Comparison of ENCODE assay signal across 1 fruit fly cellular context in the genomic region with DNA sequence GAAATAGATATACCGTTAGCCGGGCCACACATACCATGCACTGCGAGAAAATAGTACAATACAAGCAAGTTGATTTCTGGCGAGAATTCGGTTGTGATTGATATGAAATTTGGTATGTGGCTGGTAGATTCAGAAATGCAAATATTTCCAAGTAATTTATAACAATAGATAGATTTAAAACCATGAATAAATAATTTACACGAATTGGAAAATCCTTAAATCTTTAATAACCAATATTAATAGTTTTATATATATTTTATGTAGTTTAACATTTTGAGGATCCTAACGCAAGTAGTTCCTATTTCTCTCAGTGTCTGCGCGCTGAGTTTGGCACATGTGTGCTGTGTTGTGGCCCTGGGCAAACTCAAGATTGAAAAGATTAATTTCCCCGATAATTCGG.
A peak's percentile ranks its signal among the peaks of the same experiment; 100 is the strongest.
TF ChIP-seq lines count a peak whose summit lies in the region.

No protein-coding gene starts in this region.

TF ChIP-seq in whole organism, embryonic, 481 proteins besides CTCF, POLR2A, EP300 and RAD21 (continued from another document and continues in another):
- TF ChIP-seq jigr1 (GFP tag; IDR thresholded peaks at IDR 0.05; lab: Robert Waterston, UW) = no peak
- TF ChIP-seq CG6813 (GFP tag; optimal IDR thresholded peaks at IDR 0.05; lab: Kevin White, UChicago) = peak; percentile 12
- TF ChIP-seq lab (GFP tag; optimal IDR thresholded peaks at IDR 0.05; lab: Kevin White, UChicago) = peak; percentile 15
- TF ChIP-seq CG1529 (GFP tag; optimal IDR thresholded peaks at IDR 0.05; lab: Kevin White, UChicago) = peak; percentile 41
- peak; percentile 87 for TF ChIP-seq CG9727 (GFP tag; optimal IDR thresholded peaks at IDR 0.05; lab: Kevin White, UChicago)
- TF ChIP-seq Xrp1 (GFP tag; IDR thresholded peaks at IDR 0.05; lab: Robert Waterston, UW) = peak; percentile 61
- TF ChIP-seq CG1792 (GFP tag; optimal IDR thresholded peaks at IDR 0.05; lab: Kevin White, UChicago) = no peak
- TF ChIP-seq luna (GFP tag; optimal IDR thresholded peaks at IDR 0.05; lab: Kevin White, UChicago) = no peak
- no peak for TF ChIP-seq CG10565 (GFP tag; optimal IDR thresholded peaks at IDR 0.05; lab: Kevin White, UChicago)
- no peak for TF ChIP-seq CHES-1-like (GFP tag; optimal IDR thresholded peaks at IDR 0.05; lab: Kevin White, UChicago)
- TF ChIP-seq sisA (GFP tag; IDR thresholded peaks at IDR 0.05; lab: Robert Waterston, UW) = peak; percentile 61
- TF ChIP-seq CG8924 (tag; optimal IDR thresholded peaks at IDR 0.05; lab: Kevin White, UChicago) = peak; percentile 68
- TF ChIP-seq ems (GFP tag; optimal IDR thresholded peaks at IDR 0.05; lab: Kevin White, UChicago) = peak; percentile 2
- no peak for TF ChIP-seq gsb (GFP tag; IDR thresholded peaks at IDR 0.05; lab: Robert Waterston, UW)
- no peak for TF ChIP-seq sima (GFP tag; optimal IDR thresholded peaks at IDR 0.05; lab: Kevin White, UChicago)
- TF ChIP-seq org-1 (GFP tag; optimal IDR thresholded peaks at IDR 0.05; lab: Kevin White, UChicago) = peak; percentile 25
- no peak for TF ChIP-seq amos (GFP tag; IDR thresholded peaks at IDR 0.05; lab: Robert Waterston, UW; ENCODE audit: partially characterized antibody)
- no peak for TF ChIP-seq hbn (GFP tag; IDR thresholded peaks at IDR 0.05; lab: Robert Waterston, UW; ENCODE audit: partially characterized antibody)
- TF ChIP-seq jing (GFP tag; optimal IDR thresholded peaks at IDR 0.05; lab: Kevin White, UChicago) = no peak
- TF ChIP-seq CG8388 (GFP tag; optimal IDR thresholded peaks at IDR 0.05; lab: Kevin White, UChicago) = peak; percentile 58
- TF ChIP-seq bowl (GFP tag; IDR thresholded peaks at IDR 0.05; lab: Robert Waterston, UW) = no peak
- TF ChIP-seq ac (GFP tag; optimal IDR thresholded peaks at IDR 0.05; lab: Kevin White, UChicago) = peak; percentile 66
- TF ChIP-seq bigmax (GFP tag; optimal IDR thresholded peaks at IDR 0.05; lab: Kevin White, UChicago) = no peak
- no peak for TF ChIP-seq Side (GFP tag; optimal IDR thresholded peaks at IDR 0.05; lab: Kevin White, UChicago)
- TF ChIP-seq D (optimal IDR thresholded peaks at IDR 0.05; lab: Kevin White, UChicago) = no peak
- TF ChIP-seq D (GFP tag; optimal IDR thresholded peaks at IDR 0.05; lab: Kevin White, UChicago) = peak; percentile 66
- TF ChIP-seq onecut (GFP tag; IDR thresholded peaks at IDR 0.05; lab: Robert Waterston, UW) = peak; percentile 38; the same call in 1 of the 2 replicates
- TF ChIP-seq Oli (tag; optimal IDR thresholded peaks at IDR 0.05; lab: Kevin White, UChicago) = peak; percentile 60
- no peak for TF ChIP-seq CG6765 (GFP tag; optimal IDR thresholded peaks at IDR 0.05; lab: Kevin White, UChicago)
- TF ChIP-seq BEAF-32 (GFP tag; optimal IDR thresholded peaks at IDR 0.05; lab: Kevin White, UChicago) = no peak
- no peak for TF ChIP-seq kni (GFP tag; optimal IDR thresholded peaks at IDR 0.05; lab: Kevin White, UChicago)
- TF ChIP-seq CG13424 (tag; optimal IDR thresholded peaks at IDR 0.05; lab: Kevin White, UChicago) = peak; percentile 64
- no peak for TF ChIP-seq sens-2 (GFP tag; IDR thresholded peaks at IDR 0.05; lab: Robert Waterston, UW)
- TF ChIP-seq aop (GFP tag; IDR thresholded peaks at IDR 0.05; lab: Robert Waterston, UW) = no peak
- no peak for TF ChIP-seq dati (GFP tag; IDR thresholded peaks at IDR 0.05; lab: Robert Waterston, UW)
- TF ChIP-seq CG8281 (tag; optimal IDR thresholded peaks at IDR 0.05; lab: Kevin White, UChicago) = no peak
- peak; percentile 49 for TF ChIP-seq CG11504 (tag; optimal IDR thresholded peaks at IDR 0.05; lab: Kevin White, UChicago)
- TF ChIP-seq CG2202 (tag; optimal IDR thresholded peaks at IDR 0.05; lab: Kevin White, UChicago) = peak; percentile 43
- TF ChIP-seq Taf1 (GFP tag; IDR thresholded peaks at IDR 0.05; lab: Robert Waterston, UW) = no peak
- TF ChIP-seq Optix (GFP tag; IDR thresholded peaks at IDR 0.05; lab: Robert Waterston, UW) = no peak
- peak; percentile 52 for TF ChIP-seq row (GFP tag; IDR thresholded peaks at IDR 0.05; lab: Robert Waterston, UW)
- no peak for TF ChIP-seq CG6654 (GFP tag; optimal IDR thresholded peaks at IDR 0.05; lab: Kevin White, UChicago)
- peak; percentile 74 for TF ChIP-seq CG10979 (tag; optimal IDR thresholded peaks at IDR 0.05; lab: Kevin White, UChicago)
- TF ChIP-seq Sry-β (GFP tag; optimal IDR thresholded peaks at IDR 0.05; lab: Kevin White, UChicago) = no peak
- no peak for TF ChIP-seq CrebB (tag; optimal IDR thresholded peaks at IDR 0.05; lab: Kevin White, UChicago)
- TF ChIP-seq CG4854 (GFP tag; optimal IDR thresholded peaks at IDR 0.05; lab: Kevin White, UChicago) = no peak
- TF ChIP-seq klu (GFP tag; IDR thresholded peaks at IDR 0.05; lab: Robert Waterston, UW) = no peak
- no peak for TF ChIP-seq Poxn (GFP tag; IDR thresholded peaks at IDR 0.05; lab: Robert Waterston, UW)
- no peak for TF ChIP-seq CG43689 (GFP tag; IDR thresholded peaks at IDR 0.05; lab: Robert Waterston, UW)
- no peak for TF ChIP-seq CG3163 (GFP tag; optimal IDR thresholded peaks at IDR 0.05; lab: Kevin White, UChicago)
- no peak for TF ChIP-seq trh (GFP tag; optimal IDR thresholded peaks at IDR 0.05; lab: Kevin White, UChicago)
- TF ChIP-seq CG15011 (GFP tag; optimal IDR thresholded peaks at IDR 0.05; lab: Kevin White, UChicago) = peak; percentile 7
- TF ChIP-seq disco-r (GFP tag; optimal IDR thresholded peaks at IDR 0.05; lab: Kevin White, UChicago) = no peak
- TF ChIP-seq Nf-YC (tag; optimal IDR thresholded peaks at IDR 0.05; lab: Kevin White, UChicago) = no peak
- no peak for TF ChIP-seq CG8478 (optimal IDR thresholded peaks at IDR 0.05; lab: Kevin White, UChicago)
- peak; percentile 37 for TF ChIP-seq PHDP (tag; optimal IDR thresholded peaks at IDR 0.05; lab: Kevin White, UChicago)
- no peak for TF ChIP-seq CG2129 (GFP tag; IDR thresholded peaks at IDR 0.05; lab: Robert Waterston, UW; ENCODE audit: partially characterized antibody)
- 0 out of 3 replicates have a peak, but pooled peaks have one; percentile 27 for TF ChIP-seq ken (GFP tag; IDR thresholded peaks at IDR 0.05; lab: Robert Waterston, UW)
- TF ChIP-seq Aef1 (GFP tag; IDR thresholded peaks at IDR 0.05; lab: Robert Waterston, UW) = no peak
- peak in 1 of 2 experiments; percentile 4 for TF ChIP-seq chif (GFP tag; optimal IDR thresholded peaks at IDR 0.05; lab: Kevin White, UChicago)
- TF ChIP-seq zf30C (GFP tag; optimal IDR thresholded peaks at IDR 0.05; lab: Kevin White, UChicago) = peak; percentile 86
- peak; percentile 43 for TF ChIP-seq Chrac-16 (GFP tag; optimal IDR thresholded peaks at IDR 0.05; lab: Kevin White, UChicago)
- no peak for TF ChIP-seq yki (optimal IDR thresholded peaks at IDR 0.05; lab: Kevin White, UChicago)
- no peak for TF ChIP-seq NC2β (GFP tag; optimal IDR thresholded peaks at IDR 0.05; lab: Kevin White, UChicago)
- TF ChIP-seq CG31388 (GFP tag; optimal IDR thresholded peaks at IDR 0.05; lab: Kevin White, UChicago) = no peak
- TF ChIP-seq grau (tag; optimal IDR thresholded peaks at IDR 0.05; lab: Kevin White, UChicago) = peak; percentile 68
- no peak for TF ChIP-seq CG4282 (GFP tag; optimal IDR thresholded peaks at IDR 0.05; lab: Kevin White, UChicago)
- TF ChIP-seq CG31365 (tag; optimal IDR thresholded peaks at IDR 0.05; lab: Kevin White, UChicago) = no peak
- TF ChIP-seq CG10209 (GFP tag; optimal IDR thresholded peaks at IDR 0.05; lab: Kevin White, UChicago) = peak; percentile 49
- TF ChIP-seq ara (GFP tag; IDR thresholded peaks at IDR 0.05; lab: Robert Waterston, UW) = peak; percentile 50; the same call in 1 of the 2 replicates
- no peak for TF ChIP-seq CG17912 (GFP tag; optimal IDR thresholded peaks at IDR 0.05; lab: Kevin White, UChicago)
- TF ChIP-seq ranshi (GFP tag; IDR thresholded peaks at IDR 0.05; lab: Robert Waterston, UW) = no peak
- TF ChIP-seq pzg (GFP tag; optimal IDR thresholded peaks at IDR 0.05; lab: Kevin White, UChicago) = no peak
- no peak for TF ChIP-seq CG6272 (GFP tag; IDR thresholded peaks at IDR 0.05; lab: Robert Waterston, UW)
- TF ChIP-seq pho (GFP tag; optimal IDR thresholded peaks at IDR 0.05; lab: Kevin White, UChicago) = no peak
- TF ChIP-seq CG7271 (tag; optimal IDR thresholded peaks at IDR 0.05; lab: Kevin White, UChicago) = no peak
- TF ChIP-seq HLH3B (GFP tag; IDR thresholded peaks at IDR 0.05; lab: Robert Waterston, UW) = no peak; the same call in 1 of the 2 replicates
- TF ChIP-seq Hr3 (GFP tag; optimal IDR thresholded peaks at IDR 0.05; lab: Kevin White, UChicago) = peak; percentile 32
- TF ChIP-seq Max (GFP tag; optimal IDR thresholded peaks at IDR 0.05; lab: Kevin White, UChicago) = no peak
- no peak for TF ChIP-seq usp (GFP tag; optimal IDR thresholded peaks at IDR 0.05; lab: Kevin White, UChicago)
- no peak for TF ChIP-seq Trl (optimal IDR thresholded peaks at IDR 0.05; lab: Kevin White, UChicago)
- TF ChIP-seq Trl (GFP tag; optimal IDR thresholded peaks at IDR 0.05; lab: Kevin White, UChicago) = peak; percentile 52
- TF ChIP-seq CG18764 (GFP tag; optimal IDR thresholded peaks at IDR 0.05; lab: Kevin White, UChicago) = no peak
- no peak for TF ChIP-seq CG3407 (GFP tag; optimal IDR thresholded peaks at IDR 0.05; lab: Kevin White, UChicago)
- TF ChIP-seq peb (GFP tag; IDR thresholded peaks at IDR 0.05; lab: Robert Waterston, UW) = 0 out of 2 replicates have a peak, but pooled peaks have one; percentile 17
- TF ChIP-seq gro (GFP tag; optimal IDR thresholded peaks at IDR 0.05; lab: Kevin White, UChicago) = no peak
- 0 out of 2 replicates have a peak, but pooled peaks have one; percentile 47 for TF ChIP-seq Ptx1 (GFP tag; IDR thresholded peaks at IDR 0.05; lab: Robert Waterston, UW)
- 0 out of 3 replicates have a peak, but pooled peaks have one; percentile 36 for TF ChIP-seq CG11695 (GFP tag; IDR thresholded peaks at IDR 0.05; lab: Robert Waterston, UW)
- no peak for TF ChIP-seq hth (optimal IDR thresholded peaks at IDR 0.05; lab: Kevin White, UChicago)
- TF ChIP-seq inv (GFP tag; IDR thresholded peaks at IDR 0.05; lab: Robert Waterston, UW; ENCODE audit: partially characterized antibody) = no peak
- TF ChIP-seq Neu2 (GFP tag; optimal IDR thresholded peaks at IDR 0.05; lab: Kevin White, UChicago; ENCODE audit: borderline replicate concordance) = no peak
- TF ChIP-seq CG2889 (GFP tag; IDR thresholded peaks at IDR 0.05; lab: Robert Waterston, UW) = no peak
- no peak for TF ChIP-seq Mad (GFP tag; optimal IDR thresholded peaks at IDR 0.05; lab: Kevin White, UChicago)
- TF ChIP-seq al (GFP tag; IDR thresholded peaks at IDR 0.05; lab: Robert Waterston, UW) = no peak
- peak in 1 of 2 experiments; percentile 60 for TF ChIP-seq eve (GFP tag; optimal IDR thresholded peaks at IDR 0.05; lab: Kevin White, UChicago)
- TF ChIP-seq crc (GFP tag; optimal IDR thresholded peaks at IDR 0.05; lab: Kevin White, UChicago) = no peak
- TF ChIP-seq CG2678 (tag; optimal IDR thresholded peaks at IDR 0.05; lab: Kevin White, UChicago) = peak; percentile 45
- TF ChIP-seq zfh1 (GFP tag; IDR thresholded peaks at IDR 0.05; lab: Robert Waterston, UW) = peak; percentile 56; the same call in 2 of the 3 replicates
- TF ChIP-seq eyg (GFP tag; optimal IDR thresholded peaks at IDR 0.05; lab: Kevin White, UChicago) = no peak
- TF ChIP-seq vnd (GFP tag; IDR thresholded peaks at IDR 0.05; lab: Robert Waterston, UW; ENCODE audit: partially characterized antibody) = no peak
- no peak for TF ChIP-seq hb (GFP tag; IDR thresholded peaks at IDR 0.05; lab: Robert Waterston, UW; ENCODE audit: partially characterized antibody)
- TF ChIP-seq Lhr (GFP tag; optimal IDR thresholded peaks at IDR 0.05; lab: Kevin White, UChicago) = peak; percentile 30
- peak in 1 of 2 experiments; percentile 42 for TF ChIP-seq Hr51 (GFP tag; optimal IDR thresholded peaks at IDR 0.05; lab: Kevin White, UChicago)
- no peak for TF ChIP-seq kah (GFP tag; optimal IDR thresholded peaks at IDR 0.05; lab: Kevin White, UChicago)
- TF ChIP-seq ind (GFP tag; optimal IDR thresholded peaks at IDR 0.05; lab: Kevin White, UChicago) = peak; percentile 2
- TF ChIP-seq bab2 (GFP tag; optimal IDR thresholded peaks at IDR 0.05; lab: Kevin White, UChicago) = peak; percentile 44
- TF ChIP-seq cad (GFP tag; optimal IDR thresholded peaks at IDR 0.05; lab: Kevin White, UChicago) = no peak
- TF ChIP-seq CG4328 (GFP tag; optimal IDR thresholded peaks at IDR 0.05; lab: Kevin White, UChicago) = no peak
- peak; percentile 54 for TF ChIP-seq Sox102F (GFP tag; optimal IDR thresholded peaks at IDR 0.05; lab: Kevin White, UChicago)
- peak; percentile 39 for TF ChIP-seq CG30403 (GFP tag; optimal IDR thresholded peaks at IDR 0.05; lab: Kevin White, UChicago)
- TF ChIP-seq Myb (GFP tag; optimal IDR thresholded peaks at IDR 0.05; lab: Kevin White, UChicago) = no peak
- 0 out of 2 replicates have a peak, but pooled peaks have one; percentile 24 for TF ChIP-seq CG1024 (GFP tag; IDR thresholded peaks at IDR 0.05; lab: Robert Waterston, UW)
- TF ChIP-seq pnt (GFP tag; optimal IDR thresholded peaks at IDR 0.05; lab: Kevin White, UChicago) = peak; percentile 13
- TF ChIP-seq Mrtf (GFP tag; IDR thresholded peaks at IDR 0.05; lab: Robert Waterston, UW) = no peak
- no peak for TF ChIP-seq h (optimal IDR thresholded peaks at IDR 0.05; lab: Kevin White, UChicago)
- no peak for TF ChIP-seq CG15073 (GFP tag; optimal IDR thresholded peaks at IDR 0.05; lab: Kevin White, UChicago)
- no peak for TF ChIP-seq corto (GFP tag; optimal IDR thresholded peaks at IDR 0.05; lab: Kevin White, UChicago)
- peak; percentile 23 for TF ChIP-seq CG15269 (tag; optimal IDR thresholded peaks at IDR 0.05; lab: Kevin White, UChicago)
- TF ChIP-seq tio (GFP tag; optimal IDR thresholded peaks at IDR 0.05; lab: Kevin White, UChicago) = peak; percentile 59
- TF ChIP-seq CG7839 (tag; optimal IDR thresholded peaks at IDR 0.05; lab: Kevin White, UChicago) = peak; percentile 65
- TF ChIP-seq CG12104 (GFP tag; optimal IDR thresholded peaks at IDR 0.05; lab: Kevin White, UChicago) = peak; percentile 40
- peak; percentile 62; the same call in 1 of the 2 replicates for TF ChIP-seq CG8765 (GFP tag; IDR thresholded peaks at IDR 0.05; lab: Robert Waterston, UW)
- TF ChIP-seq wek (GFP tag; optimal IDR thresholded peaks at IDR 0.05; lab: Kevin White, UChicago) = no peak
- TF ChIP-seq CG2120 (GFP tag; optimal IDR thresholded peaks at IDR 0.05; lab: Kevin White, UChicago) = no peak
- no peak for TF ChIP-seq CG6854 (GFP tag; optimal IDR thresholded peaks at IDR 0.05; lab: Kevin White, UChicago)
- no peak for TF ChIP-seq YL-1 (GFP tag; optimal IDR thresholded peaks at IDR 0.05; lab: Kevin White, UChicago)
- TF ChIP-seq Fer1 (GFP tag; optimal IDR thresholded peaks at IDR 0.05; lab: Kevin White, UChicago) = no peak
- peak; percentile 26; the same call in 1 of the 2 replicates for TF ChIP-seq lmd (GFP tag; IDR thresholded peaks at IDR 0.05; lab: Robert Waterston, UW)
- TF ChIP-seq CG31441 (GFP tag; IDR thresholded peaks at IDR 0.05; lab: Robert Waterston, UW) = peak; percentile 44
